Worm (Caenorhabditis elegans) whole organism, L1 larva: Measurements from ENCODE around the gene Y45F10D.7.

Source experiments
- C34B4.2 ChIP-seq: sonication (generic microtip); optimal IDR thresholded peaks from 2 replicates; lab custom pipeline; 2017; ENCODE audit warnings: mild to moderate bottlenecking, missing genetic modification characterization, missing compliant biosample characterization
- ama-1 ChIP-seq: fragments of 150-350 bp; optimal IDR thresholded peaks from 2 replicates; lab custom pipeline; 2014
- ceh-82 ChIP-seq, 3 experiments: fragments of 150-350 bp in 1 of 3; sonication (generic microtip) in 2 of 3; optimal IDR thresholded peaks; 2 replicates each; lab custom pipeline; 2014 to 2017; ENCODE audit warnings: missing biosample characterization in 3 of 3, missing genetic modification characterization in 3 of 3
- dpl-1 ChIP-seq, 3 experiments: fragments of 150-350 bp in 2 of 3; sonication (generic microtip) in 1 of 3; optimal IDR thresholded peaks; 2 replicates each; lab custom pipeline; 2014 to 2017; ENCODE audit warnings: missing biosample characterization in 3 of 3, missing genetic modification characterization in 3 of 3, missing genetic modification reagents in 3 of 3
- egl-13 ChIP-seq: sonication (generic microtip); optimal IDR thresholded peaks from 2 replicates; lab custom pipeline; 2016; ENCODE audit warnings: missing genotype, missing genetic modification reagents, missing genetic modification characterization, missing compliant biosample characterization
- lin-15B ChIP-seq: fragments of 150-350 bp; sonication (generic microtip); optimal IDR thresholded peaks from 3 replicates; lab custom pipeline; 2014; ENCODE audit warnings: missing biosample characterization, missing genetic modification characterization
- nhr-77 ChIP-seq: fragments of 150-350 bp; optimal IDR thresholded peaks from 2 replicates; lab custom pipeline; 2014; ENCODE audit warnings: missing biosample characterization, missing genetic modification characterization
- sox-4 ChIP-seq: sonication (generic microtip); optimal IDR thresholded peaks from 2 replicates; lab custom pipeline; 2016; ENCODE audit warnings: missing genetic modification characterization, missing compliant biosample characterization

DNA sequence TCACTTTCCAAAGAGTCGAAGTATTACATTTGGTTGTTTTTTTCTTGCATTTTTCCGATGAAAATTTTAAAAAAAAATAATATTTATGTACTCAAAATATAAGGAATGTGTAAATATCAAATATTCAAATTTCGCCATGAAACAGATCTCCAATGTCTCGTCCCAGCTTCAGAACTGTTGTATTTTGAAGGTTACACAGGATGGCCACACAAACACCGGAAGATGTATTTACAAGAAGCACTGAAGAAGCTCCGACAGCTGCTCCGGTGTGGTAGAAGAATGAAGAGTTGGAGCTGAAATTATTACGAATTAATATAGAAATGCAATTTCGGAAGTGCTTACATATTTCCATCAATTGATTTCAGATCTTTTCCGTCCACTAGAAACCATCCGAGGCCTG, 6.4 kb upstream of the Y45F10D.7 start:
- TF ChIP-seq sox-4 (no peak), ceh-82 (tag; optimal IDR thresholded peaks at IDR 0.05; lab: Kevin White, UChicago) (no peak), ama-1 (lab: Kevin White, UChicago) (no peak), egl-13 (tag; lab: Kevin White, UChicago) (no peak), C34B4.2 (no peak), lin-15B (tag; lab: Kevin White, UChicago) (no peak), dpl-1 (GFP tag; optimal IDR thresholded peaks at IDR 0.05; lab: Kevin White, UChicago) (no peak), nhr-77 (tag; lab: Kevin White, UChicago) (no peak)
